Worm (Caenorhabditis elegans): Measurements from ENCODE around the gene fbxa-4.

ce11 chrII:2368956-2369355 lies 46.4 kb downstream of the fbxa-4 start, which contains the start of gene hpo-25:
- TF ChIP-seq skn-1 (tag; optimal IDR thresholded peaks at IDR 0.05) (no peak), lin-1 (GFP tag; IDR thresholded peaks at IDR 0.05) (no peak), ztf-7 (tag; optimal IDR thresholded peaks at IDR 0.05) (no peak), nhr-28 (tag; optimal IDR thresholded peaks at IDR 0.05) (no peak)
